Worm (Caenorhabditis elegans) whole organism, early embryonic: ENCODE results near the gene T05B4.13.

Source experiments
- B0310.2 ChIP-seq: sonication (generic microtip); optimal IDR thresholded peaks from 2 replicates; lab custom pipeline; 2016; ENCODE audit warnings: mild to moderate bottlenecking, missing genetic modification characterization, missing compliant biosample characterization
- F13C5.2 ChIP-seq: sonication (generic microtip); optimal IDR thresholded peaks from 2 replicates; lab custom pipeline; 2017; ENCODE audit warnings: mild to moderate bottlenecking, missing genetic modification characterization, inconsistent platforms, missing compliant biosample characterization
- aly-1 ChIP-seq: sonication (generic microtip); optimal IDR thresholded peaks from 2 replicates; lab custom pipeline; 2016; ENCODE audit warnings: missing genetic modification characterization, missing compliant biosample characterization
- ama-1 ChIP-seq: fragments of 150-350 bp; optimal IDR thresholded peaks from 2 replicates; lab custom pipeline; 2014
- ceh-13 ChIP-seq: fragments of 200-800 bp; sonication (Bioruptor generic); optimal IDR thresholded peaks from 2 replicates; lab custom pipeline; 2018; ENCODE audit warnings: mild to moderate bottlenecking, missing genetic modification characterization, missing compliant biosample characterization
- ceh-36 ChIP-seq: sonication (generic microtip); optimal IDR thresholded peaks from 2 replicates; lab custom pipeline; 2016; ENCODE audit warnings: missing genetic modification characterization, inconsistent platforms, missing compliant biosample characterization
- ets-7 ChIP-seq: sonication (generic microtip); optimal IDR thresholded peaks from 2 replicates; lab custom pipeline; 2016; ENCODE audit warnings: missing genotype, missing genetic modification characterization, missing compliant biosample characterization
- flt-1 ChIP-seq: fragments of 200-800 bp; sonication (Bioruptor generic); IDR thresholded peaks from 2 replicates; pipeline ENCODE4 v1.3.6; 2022; ENCODE audit warnings: missing genetic modification characterization, missing compliant biosample characterization
- hmbx-1 ChIP-seq: sonication (generic microtip); optimal IDR thresholded peaks from 2 replicates; lab custom pipeline; 2016; ENCODE audit warnings: mild to moderate bottlenecking, missing genetic modification characterization, missing compliant biosample characterization
- hmg-4 ChIP-seq: fragments of 200-800 bp; sonication (Bioruptor generic); optimal IDR thresholded peaks from 2 replicates; lab custom pipeline; 2018; ENCODE audit warnings: mild to moderate bottlenecking, missing genetic modification characterization, missing compliant biosample characterization
- hnd-1 ChIP-seq: sonication (generic microtip); optimal IDR thresholded peaks from 2 replicates; lab custom pipeline; 2016; ENCODE audit warnings: missing genetic modification characterization, missing compliant biosample characterization
- pes-1 ChIP-seq: fragments of 200-800 bp; sonication (Bioruptor generic); IDR thresholded peaks from 2 replicates; pipeline ENCODE4 v1.3.6; 2022; ENCODE audit warnings: missing genetic modification reagents, missing genetic modification characterization, missing compliant biosample characterization
- scrt-1 ChIP-seq: fragments of 200-800 bp; sonication (Bioruptor generic); IDR thresholded peaks from 2 replicates; pipeline ENCODE4 v1.3.6; 2022; ENCODE audit warnings: missing genetic modification characterization, missing compliant biosample characterization
- sea-1 ChIP-seq: fragments of 200-800 bp; sonication (Bioruptor generic); conservative IDR thresholded peaks from 2 replicates; pipeline ENCODE4 v1.3.6; 2022; ENCODE audit warnings: missing genetic modification characterization, missing compliant biosample characterization
- tbx-11 ChIP-seq: fragments of 200-800 bp; sonication (Bioruptor generic); IDR thresholded peaks from 2 replicates; pipeline ENCODE4 v1.3.6; 2022; ENCODE audit warnings: missing genetic modification characterization, missing compliant biosample characterization
- tbx-37 ChIP-seq: fragments of 200-800 bp; sonication (Bioruptor generic); conservative IDR thresholded peaks from 2 replicates; pipeline ENCODE4 v1.3.6; 2022; ENCODE audit warnings: missing genetic modification reagents, missing genetic modification characterization, missing compliant biosample characterization
- tra-4 ChIP-seq: sonication (generic microtip); optimal IDR thresholded peaks from 2 replicates; lab custom pipeline; 2017; ENCODE audit warnings: missing genetic modification characterization, missing compliant biosample characterization

Gene T05B4.13

DNA sequence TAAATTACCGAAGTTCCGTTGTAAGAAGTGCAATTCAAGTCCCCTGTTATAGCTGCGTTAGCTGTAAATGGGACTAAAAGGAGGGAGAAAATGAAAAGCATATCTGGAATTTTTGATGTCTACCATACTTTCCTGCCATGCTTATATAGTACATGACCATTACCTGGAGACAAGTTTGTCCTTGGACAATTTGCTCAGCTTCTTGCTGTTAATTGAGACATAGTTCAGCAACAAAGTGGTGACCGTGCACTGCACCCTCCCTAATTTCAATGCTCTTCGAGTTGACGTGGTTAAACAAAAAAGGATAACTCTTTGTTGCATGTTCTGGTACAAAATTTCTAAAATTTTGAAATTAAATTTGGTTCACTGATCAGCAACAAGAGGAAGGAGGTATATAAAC lies at the start of gene T05B4.13:
T05B4.13 (minus strand) TSS at position 101 of the 400 bp plus-strand sequence.
- TF ChIP-seq pes-1 = no peak
- TF ChIP-seq F13C5.2 (tag; lab: Kevin White, UChicago) = no peak
- no peak for TF ChIP-seq aly-1 (tag; lab: Kevin White, UChicago)
- no peak for TF ChIP-seq tbx-37 (GFP tag; lab: Robert Waterston, UW)
- TF ChIP-seq ets-7 (tag; lab: Kevin White, UChicago) = no peak
- no peak for TF ChIP-seq sea-1 (GFP tag; lab: Robert Waterston, UW)

- TF ChIP-seq ets-7 (tag; lab: Kevin White, UChicago) = no peak
- TF ChIP-seq hmg-4 (GFP tag; lab: Kevin White, UChicago) = no peak
- no peak for TF ChIP-seq F13C5.2 (tag; lab: Kevin White, UChicago)
- TF ChIP-seq ceh-13 (GFP tag; lab: Kevin White, UChicago) = no peak
- TF ChIP-seq tbx-11 (GFP tag; lab: Robert Waterston, UW) = no peak
- TF ChIP-seq hmbx-1 (tag; lab: Kevin White, UChicago) = no peak
- TF ChIP-seq flt-1 (GFP tag; lab: Robert Waterston, UW) = no peak
- no peak for TF ChIP-seq hnd-1 (tag; lab: Kevin White, UChicago)
- TF ChIP-seq tra-4 (tag; lab: Kevin White, UChicago) = no peak
- TF ChIP-seq sea-1 (GFP tag; lab: Robert Waterston, UW) = no peak
- TF ChIP-seq tbx-37 (GFP tag; lab: Robert Waterston, UW) = no peak
- TF ChIP-seq scrt-1 (GFP tag; lab: Robert Waterston, UW) = no peak
- TF ChIP-seq ama-1 (lab: Kevin White, UChicago) = no peak
- no peak for TF ChIP-seq pes-1
- no peak for TF ChIP-seq aly-1 (tag; lab: Kevin White, UChicago)
Observed at ce11 chrV:4175624-4176023, 48.3 kb upstream of the T05B4.13 start, which contains the start of the genes coh-4 and pid-5. Gene coh-4 (minus strand): TSS chrV:4175640. Gene pid-5 (plus strand): TSS chrV:4175882.

DNA sequence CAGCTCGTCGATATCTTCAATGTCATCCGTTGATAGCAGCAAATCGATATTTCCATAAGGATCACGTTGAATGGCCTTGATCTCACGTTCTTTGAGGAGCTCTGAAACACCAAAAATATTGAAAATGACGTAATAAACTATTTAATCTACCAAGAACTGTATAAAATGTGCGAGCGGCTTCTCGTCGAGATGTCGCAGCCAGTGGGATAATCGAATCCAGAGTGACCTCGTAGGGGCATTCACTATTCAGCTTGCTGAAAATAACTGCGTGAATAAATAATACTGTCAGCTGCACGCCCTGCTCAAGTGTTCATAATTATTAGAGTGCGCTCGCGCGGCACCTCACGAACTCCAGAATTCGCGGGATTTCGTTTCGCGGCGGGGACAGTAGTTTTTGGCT lies 42.8 kb upstream of the T05B4.13 start, which contains the start of gene Y45G5AM.7:
Y45G5AM.7 (minus strand) TSS at position 101 of the 400 bp plus-strand sequence.
- TF ChIP-seq F13C5.2 (tag; lab: Kevin White, UChicago) = no peak
- no peak for TF ChIP-seq hnd-1 (tag; lab: Kevin White, UChicago)
- TF ChIP-seq sea-1 (GFP tag; lab: Robert Waterston, UW) = no peak
- no peak for TF ChIP-seq ama-1 (lab: Kevin White, UChicago)
- no peak for TF ChIP-seq flt-1 (GFP tag; lab: Robert Waterston, UW)
- no peak for TF ChIP-seq scrt-1 (GFP tag; lab: Robert Waterston, UW)
- TF ChIP-seq tbx-37 (GFP tag; lab: Robert Waterston, UW) = no peak
- no peak for TF ChIP-seq tra-4 (tag; lab: Kevin White, UChicago)
- TF ChIP-seq hmg-4 (GFP tag; lab: Kevin White, UChicago) = no peak
- no peak for TF ChIP-seq ceh-36 (tag; lab: Kevin White, UChicago)
- TF ChIP-seq aly-1 (tag; lab: Kevin White, UChicago) = no peak

DNA sequence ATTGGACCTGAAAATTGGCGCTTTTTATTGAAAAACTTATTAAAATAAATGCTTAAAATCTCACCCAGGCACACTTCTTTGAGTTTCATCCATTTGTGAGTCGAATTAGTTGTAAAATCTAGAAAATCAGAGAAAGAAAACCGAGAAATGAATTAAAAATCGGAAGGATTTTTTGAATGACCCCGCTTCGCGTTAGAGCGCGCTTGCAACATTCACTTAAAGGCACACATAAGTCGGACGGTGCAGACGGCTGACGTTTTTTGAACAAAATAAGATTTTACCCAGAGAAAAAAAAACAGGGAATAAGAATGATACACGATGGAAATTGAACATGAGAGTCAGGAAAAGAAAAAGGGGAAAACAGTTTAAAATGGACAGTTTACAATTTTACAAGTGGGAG lies 42.3 kb upstream of the T05B4.13 start:
- TF ChIP-seq tbx-37 (GFP tag; lab: Robert Waterston, UW) = no peak
- TF ChIP-seq sea-1 (GFP tag; lab: Robert Waterston, UW) = no peak
- TF ChIP-seq ama-1 (lab: Kevin White, UChicago) = no peak
- TF ChIP-seq ceh-36 (tag; lab: Kevin White, UChicago) = no peak
- no peak for TF ChIP-seq hnd-1 (tag; lab: Kevin White, UChicago)
- TF ChIP-seq ceh-13 (GFP tag; lab: Kevin White, UChicago) = no peak
- no peak for TF ChIP-seq flt-1 (GFP tag; lab: Robert Waterston, UW)
- no peak for TF ChIP-seq hmbx-1 (tag; lab: Kevin White, UChicago)
- TF ChIP-seq tra-4 (tag; lab: Kevin White, UChicago) = no peak
- no peak for TF ChIP-seq ets-7 (tag; lab: Kevin White, UChicago)
- TF ChIP-seq aly-1 (tag; lab: Kevin White, UChicago) = no peak
- no peak for TF ChIP-seq F13C5.2 (tag; lab: Kevin White, UChicago)
- TF ChIP-seq pes-1 = no peak
- TF ChIP-seq B0310.2 (tag; lab: Kevin White, UChicago) = no peak
- no peak for TF ChIP-seq hmg-4 (GFP tag; lab: Kevin White, UChicago)
- no peak for TF ChIP-seq tbx-11 (GFP tag; lab: Robert Waterston, UW)
- no peak for TF ChIP-seq scrt-1 (GFP tag; lab: Robert Waterston, UW)

DNA sequence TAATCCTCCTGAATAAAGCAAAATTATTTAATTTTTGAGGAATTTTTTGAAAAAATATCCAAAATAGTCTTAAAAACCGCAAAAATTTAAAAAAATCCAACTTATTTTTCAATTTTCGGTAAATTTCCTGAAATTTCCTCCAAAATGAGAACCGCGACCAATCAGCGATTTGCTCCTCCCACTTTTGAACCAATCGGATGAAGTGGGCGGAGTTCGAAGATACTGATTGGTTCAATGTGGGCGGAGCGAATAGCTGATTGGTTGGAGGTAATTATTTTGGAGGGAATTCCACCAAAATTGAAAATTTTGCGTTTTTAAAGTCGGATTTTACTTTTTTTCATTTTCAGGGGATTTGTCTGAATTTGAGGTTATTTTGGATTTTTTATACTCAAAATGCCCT lies 40.7 kb upstream of the T05B4.13 start:
- no peak for TF ChIP-seq ama-1 (lab: Kevin White, UChicago)
- no peak for TF ChIP-seq sea-1 (GFP tag; lab: Robert Waterston, UW)
- no peak for TF ChIP-seq flt-1 (GFP tag; lab: Robert Waterston, UW)
- TF ChIP-seq ceh-36 (tag; lab: Kevin White, UChicago) = no peak
- TF ChIP-seq tbx-11 (GFP tag; lab: Robert Waterston, UW) = no peak
- no peak for TF ChIP-seq ceh-13 (GFP tag; lab: Kevin White, UChicago)
- TF ChIP-seq hmg-4 (GFP tag; lab: Kevin White, UChicago) = no peak
- TF ChIP-seq scrt-1 (GFP tag; lab: Robert Waterston, UW) = no peak
- no peak for TF ChIP-seq tbx-37 (GFP tag; lab: Robert Waterston, UW)
- no peak for TF ChIP-seq B0310.2 (tag; lab: Kevin White, UChicago)
- no peak for TF ChIP-seq hnd-1 (tag; lab: Kevin White, UChicago)
- TF ChIP-seq hmbx-1 (tag; lab: Kevin White, UChicago) = no peak
- TF ChIP-seq F13C5.2 (tag; lab: Kevin White, UChicago) = no peak

DNA sequence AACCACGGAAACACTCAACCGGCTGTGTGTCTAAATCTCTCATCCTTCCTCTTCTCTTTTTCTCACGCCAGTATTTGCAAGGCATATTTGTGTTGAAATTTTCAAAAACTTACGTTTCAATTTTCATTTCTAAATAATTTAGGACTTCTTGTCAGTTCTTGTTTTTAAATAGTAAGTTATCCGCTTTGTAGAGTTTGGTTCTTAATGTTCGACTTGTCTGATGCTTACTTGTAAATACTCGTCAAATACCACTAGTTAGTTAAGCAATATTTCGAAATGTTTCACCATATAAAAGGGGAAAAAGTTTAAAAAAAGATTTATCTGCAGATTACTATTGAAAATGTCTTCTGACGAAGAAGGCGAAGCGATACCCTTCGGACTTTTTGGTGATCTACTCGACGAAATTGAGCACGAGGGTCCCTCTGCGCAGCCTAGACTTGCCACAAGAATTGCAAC lies 37.2 kb upstream of the T05B4.13 start, which contains the start of gene Y45G5AM.3:
Y45G5AM.3 (plus strand) TSS at position 51 of the 456 bp plus-strand sequence.
- TF ChIP-seq hmbx-1 (tag; lab: Kevin White, UChicago) (no peak), flt-1 (GFP tag; lab: Robert Waterston, UW) (no peak), ets-7 (tag; lab: Kevin White, UChicago) (no peak), hnd-1 (tag; lab: Kevin White, UChicago) (no peak), ceh-13 (GFP tag; lab: Kevin White, UChicago) (no peak), F13C5.2 (tag; lab: Kevin White, UChicago) (no peak), aly-1 (tag; lab: Kevin White, UChicago) (no peak), tra-4 (tag; lab: Kevin White, UChicago) (no peak), sea-1 (GFP tag; lab: Robert Waterston, UW) (no peak), hmg-4 (GFP tag; lab: Kevin White, UChicago) (no peak), B0310.2 (tag; lab: Kevin White, UChicago) (no peak), tbx-11 (GFP tag; lab: Robert Waterston, UW) (no peak), tbx-37 (GFP tag; lab: Robert Waterston, UW) (no peak), scrt-1 (GFP tag; lab: Robert Waterston, UW) (no peak)
